Fruit fly (Drosophila melanogaster) whole organism, pupa: ENCODE measurements around the gene CG33282.

Experiments
- CG10348 ChIP-seq: fragments of 200-800 bp; sonication (Bioruptor generic); IDR thresholded peaks from 2 replicates; pipeline ENCODE4 v1.3.6; 2022; ENCODE audit warnings: missing biosample characterization, missing genetic modification characterization
- CG12605 ChIP-seq: fragments of 200-800 bp; sonication (Bioruptor generic); IDR thresholded peaks from 2 replicates; pipeline ENCODE4 v1.3.6; 2022; ENCODE audit warnings: missing biosample characterization, missing genetic modification characterization
- CG13204 ChIP-seq: fragments of 200-800 bp; sonication (Bioruptor generic); optimal IDR thresholded peaks from 2 replicates; lab custom pipeline; 2018; ENCODE audit warnings: missing biosample characterization, mild to moderate bottlenecking, missing genetic modification characterization, moderate library complexity
- CG14655 ChIP-seq: fragments of 200-800 bp; sonication (Bioruptor generic); optimal IDR thresholded peaks from 3 replicates; lab custom pipeline; 2017; ENCODE audit warnings: mild to moderate bottlenecking, missing biosample characterization, missing genetic modification reagents, missing genetic modification characterization
- CG15710 ChIP-seq: fragments of 200-800 bp; sonication (Bioruptor generic); optimal IDR thresholded peaks from 2 replicates; lab custom pipeline; 2018; ENCODE audit warnings: missing biosample characterization, mild to moderate bottlenecking, missing genetic modification characterization, moderate library complexity
- CG17806 ChIP-seq: fragments of 200-800 bp; sonication (Bioruptor generic); optimal IDR thresholded peaks from 2 replicates; lab custom pipeline; 2018; ENCODE audit warnings: missing biosample characterization, mild to moderate bottlenecking, missing genetic modification characterization, moderate library complexity
- CG32121 ChIP-seq: fragments of 200-800 bp; sonication (Bioruptor generic); IDR thresholded peaks from 2 replicates; pipeline ENCODE4 v1.3.6; 2022; ENCODE audit warnings: missing biosample characterization, missing genetic modification characterization
- CG34367 ChIP-seq: fragments of 200-800 bp; sonication (Bioruptor generic); optimal IDR thresholded peaks from 2 replicates; lab custom pipeline; 2018; ENCODE audit warnings: missing biosample characterization, mild to moderate bottlenecking, missing genetic modification characterization
- CG4496 ChIP-seq: fragments of 200-800 bp; sonication (Bioruptor generic); IDR thresholded peaks from 3 replicates; pipeline ENCODE4 v1.3.6; 2022; ENCODE audit warnings: missing biosample characterization, missing genetic modification characterization
- CG8159 ChIP-seq: fragments of 200-800 bp; sonication (Bioruptor generic); optimal IDR thresholded peaks from 3 replicates; lab custom pipeline; 2018; ENCODE audit warnings: missing biosample characterization, mild to moderate bottlenecking, missing genetic modification characterization, moderate library complexity
- CG8301 ChIP-seq: fragments of 200-800 bp; sonication (Bioruptor generic); optimal IDR thresholded peaks from 2 replicates; lab custom pipeline; 2018; ENCODE audit warnings: missing biosample characterization, mild to moderate bottlenecking, missing genetic modification characterization
- CG9948 ChIP-seq: fragments of 200-800 bp; sonication (Bioruptor generic); optimal IDR thresholded peaks from 2 replicates; lab custom pipeline; 2018; ENCODE audit warnings: missing biosample characterization, mild to moderate bottlenecking, missing genetic modification characterization, moderate library complexity
- D1 ChIP-seq: fragments of 200-800 bp; sonication (Bioruptor generic); optimal IDR thresholded peaks from 2 replicates; lab custom pipeline; 2018; ENCODE audit warnings: missing biosample characterization, mild to moderate bottlenecking, missing genetic modification characterization, moderate library complexity
- EcR ChIP-seq: fragments of 200-800 bp; sonication (Bioruptor generic); optimal IDR thresholded peaks from 3 replicates; lab custom pipeline; 2019; ENCODE audit warnings: missing biosample characterization, missing genetic modification characterization, mild to moderate bottlenecking, moderate library complexity, missing genetic modification reagents
- Ets98B ChIP-seq: fragments of 200-800 bp; sonication (Bioruptor generic); IDR thresholded peaks from 2 replicates; pipeline ENCODE4 v1.3.6; 2022; ENCODE audit warnings: missing biosample characterization, missing genetic modification characterization
- Pif1A ChIP-seq: fragments of 200-800 bp; sonication (Bioruptor generic); optimal IDR thresholded peaks from 3 replicates; lab custom pipeline; 2016; ENCODE audit warnings: missing biosample characterization, missing genetic modification characterization
- Pif1B ChIP-seq: fragments of 200-800 bp; sonication (Bioruptor generic); optimal IDR thresholded peaks from 3 replicates; lab custom pipeline; 2016; ENCODE audit warnings: missing biosample characterization, missing genetic modification characterization
- Snoo ChIP-seq: fragments of 200-800 bp; sonication (Bioruptor generic); optimal IDR thresholded peaks from 3 replicates; lab custom pipeline; 2017; ENCODE audit warnings: missing biosample characterization, mild to moderate bottlenecking, missing genetic modification characterization, inconsistent platforms
- fd96Ca ChIP-seq: fragments of 200-800 bp; sonication (Bioruptor generic); IDR thresholded peaks from 3 replicates; pipeline ENCODE4 v1.3.6; 2022; ENCODE audit warnings: missing biosample characterization, missing genetic modification characterization
- gl ChIP-seq: fragments of 200-800 bp; sonication (Bioruptor generic); optimal IDR thresholded peaks from 2 replicates; lab custom pipeline; 2018; ENCODE audit warnings: missing biosample characterization, mild to moderate bottlenecking, missing genetic modification characterization
- rn ChIP-seq: fragments of 200-800 bp; sonication (Bioruptor generic); IDR thresholded peaks from 2 replicates; pipeline ENCODE4 v1.3.6; 2022; ENCODE audit warnings: missing biosample characterization, missing genetic modification characterization

Gene CG33282

DNA sequence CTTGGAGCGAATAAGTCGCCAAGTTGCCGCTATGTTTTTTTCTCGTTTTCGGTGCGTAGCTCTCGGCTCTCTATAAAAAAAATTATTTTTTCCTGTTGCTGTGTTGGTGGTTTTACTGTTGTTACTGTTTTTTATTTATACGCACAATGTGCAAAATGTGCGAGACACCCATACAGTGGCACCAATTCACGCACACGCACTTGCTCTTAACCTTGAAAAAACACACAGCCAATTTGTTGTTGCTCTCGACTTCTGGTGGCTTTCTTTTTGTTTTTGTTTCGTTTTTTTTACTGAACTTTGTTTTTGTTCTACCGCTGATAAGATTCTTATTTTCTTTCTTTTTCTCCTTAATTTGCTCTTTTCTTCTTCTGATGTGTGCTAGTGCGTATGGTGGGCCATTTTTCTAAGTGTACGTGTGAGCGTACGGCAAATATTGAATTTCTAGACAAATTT, 28.5 kb downstream of the CG33282 start:
- TF ChIP-seq rn (GFP tag; lab: Robert Waterston, UW) (no peak), CG8159 (tag; lab: Kevin White, UChicago) (peak; percentile 82), D1 (no peak), Pif1B (peak; percentile 70), CG9948 (tag; lab: Kevin White, UChicago) (peak; percentile 72), CG34367 (tag; lab: Kevin White, UChicago) (peak; percentile 80), Snoo (tag; lab: Kevin White, UChicago) (peak; percentile 20), gl (tag; lab: Kevin White, UChicago) (peak; percentile 91), EcR (GFP tag; lab: Kevin White, UChicago) (peak; percentile 78), CG8301 (tag; lab: Kevin White, UChicago) (peak; percentile 31), CG4496 (GFP tag; lab: Robert Waterston, UW) (peak; percentile 52; the same call in 2 of the 3 replicates), CG17806 (tag; lab: Kevin White, UChicago) (peak; percentile 74), CG12605 (GFP tag; lab: Robert Waterston, UW) (0 out of 2 replicates have a peak, but pooled peaks have one; percentile 54), CG14655 (no peak), CG32121 (GFP tag; lab: Robert Waterston, UW) (peak; percentile 52), CG15710 (tag; lab: Kevin White, UChicago) (peak; percentile 81), CG10348 (GFP tag; lab: Robert Waterston, UW) (no peak), Ets98B (GFP tag; lab: Robert Waterston, UW) (0 out of 2 replicates have a peak, but pooled peaks have one; percentile 22), CG13204 (GFP tag; lab: Kevin White, UChicago) (peak; percentile 96), fd96Ca (0 out of 3 replicates have a peak, but pooled peaks have one; percentile 16), Pif1A (peak; percentile 83)
- TF ChIP-seq, all 21 proteins: peak for 17

dm6 chr2L:3356790-3357696, 29.3 kb downstream of the CG33282 start, which contains the start of gene CG8838:
CG8838 (plus strand) TSS chr2L:3357646.
- TF ChIP-seq CG14655 (no peak), CG8301 (tag; lab: Kevin White, UChicago) (no peak), CG9948 (tag; lab: Kevin White, UChicago) (no peak), CG13204 (GFP tag; lab: Kevin White, UChicago) (no peak), fd96Ca (no peak), EcR (GFP tag; lab: Kevin White, UChicago) (no peak), Ets98B (GFP tag; lab: Robert Waterston, UW) (no peak), CG15710 (tag; lab: Kevin White, UChicago) (no peak), Snoo (tag; lab: Kevin White, UChicago) (no peak), Pif1B (no peak), CG8159 (tag; lab: Kevin White, UChicago) (no peak), D1 (no peak), CG34367 (tag; lab: Kevin White, UChicago) (no peak), Pif1A (no peak), CG10348 (GFP tag; lab: Robert Waterston, UW) (no peak), CG12605 (GFP tag; lab: Robert Waterston, UW) (no peak), CG32121 (GFP tag; lab: Robert Waterston, UW) (no peak), gl (tag; lab: Kevin White, UChicago) (no peak), CG4496 (GFP tag; lab: Robert Waterston, UW) (no peak), CG17806 (tag; lab: Kevin White, UChicago) (no peak)

DNA sequence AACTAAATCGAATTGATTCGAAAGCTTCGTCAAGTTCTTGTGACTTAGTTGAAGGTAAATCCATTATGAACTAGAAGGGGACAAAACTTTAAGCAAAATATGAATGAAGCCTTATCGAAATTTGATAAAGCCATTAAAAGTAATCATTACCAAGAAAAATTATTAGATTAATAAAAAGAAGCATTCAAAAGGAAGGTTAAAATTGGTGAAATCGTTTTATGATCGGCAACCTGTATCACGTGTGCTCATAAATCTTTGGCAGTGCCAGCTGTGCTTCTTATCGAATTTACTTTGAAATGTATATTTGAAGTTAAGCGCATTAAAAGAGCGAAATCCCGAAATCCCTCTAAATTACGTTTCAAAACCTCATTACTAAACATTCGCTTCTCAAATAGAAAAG, 34.1 kb downstream of the CG33282 start:
- TF ChIP-seq Snoo (tag; lab: Kevin White, UChicago) (no peak), CG15710 (tag; lab: Kevin White, UChicago) (no peak), CG10348 (GFP tag; lab: Robert Waterston, UW) (no peak), Pif1B (no peak), fd96Ca (no peak), gl (tag; lab: Kevin White, UChicago) (no peak), CG9948 (tag; lab: Kevin White, UChicago) (no peak), EcR (GFP tag; lab: Kevin White, UChicago) (no peak), CG34367 (tag; lab: Kevin White, UChicago) (no peak), rn (GFP tag; lab: Robert Waterston, UW) (no peak), CG8301 (tag; lab: Kevin White, UChicago) (no peak), CG12605 (GFP tag; lab: Robert Waterston, UW) (no peak), Pif1A (no peak), CG4496 (GFP tag; lab: Robert Waterston, UW) (no peak), Ets98B (GFP tag; lab: Robert Waterston, UW) (no peak), D1 (no peak), CG13204 (GFP tag; lab: Kevin White, UChicago) (no peak), CG17806 (tag; lab: Kevin White, UChicago) (no peak), CG32121 (GFP tag; lab: Robert Waterston, UW) (no peak), CG8159 (tag; lab: Kevin White, UChicago) (no peak)
- TF ChIP-seq, all 21 proteins: peak for 0

DNA sequence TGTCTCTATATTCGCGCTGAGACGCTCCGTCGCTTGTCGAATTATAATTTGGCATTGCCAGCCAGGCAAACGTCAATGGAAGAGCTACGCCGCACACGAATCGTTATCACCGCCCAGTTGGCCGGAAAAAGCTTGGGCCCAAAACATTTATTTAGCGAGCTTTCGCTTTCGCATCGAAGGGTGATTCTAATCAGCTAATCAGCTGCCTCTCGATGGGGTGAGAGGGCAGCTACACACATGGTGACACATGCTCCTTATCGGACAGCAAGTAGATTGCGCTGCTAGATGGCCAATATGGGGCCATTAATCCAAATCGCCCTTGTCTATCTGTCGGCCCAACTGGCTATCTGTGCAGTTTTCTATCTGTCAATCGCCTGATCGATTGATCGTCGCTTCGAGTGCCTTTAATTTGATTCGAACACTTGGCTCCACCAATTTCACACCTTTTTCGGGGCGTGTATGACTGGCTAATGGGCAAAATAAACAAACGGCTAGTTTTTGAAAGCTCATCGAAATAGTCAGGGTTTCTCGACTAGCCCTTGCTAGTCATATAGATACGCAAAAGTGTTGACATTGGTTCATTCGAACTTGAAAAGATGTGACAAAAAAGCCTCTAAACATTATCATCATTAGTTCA, 38.5 kb downstream of the CG33282 start:
- TF ChIP-seq Pif1A, result no peak
- TF ChIP-seq CG34367 (tag; lab: Kevin White, UChicago), result no peak
- no peak for TF ChIP-seq rn (GFP tag; lab: Robert Waterston, UW)
- no peak for TF ChIP-seq Snoo (tag; lab: Kevin White, UChicago)
- TF ChIP-seq Pif1B, result no peak
- TF ChIP-seq D1, result no peak
- TF ChIP-seq CG14655, result no peak
- no peak for TF ChIP-seq fd96Ca
- no peak for TF ChIP-seq Ets98B (GFP tag; lab: Robert Waterston, UW)
- no peak for TF ChIP-seq CG8301 (tag; lab: Kevin White, UChicago)
- no peak for TF ChIP-seq EcR (GFP tag; lab: Kevin White, UChicago)
- no peak for TF ChIP-seq CG10348 (GFP tag; lab: Robert Waterston, UW)
- TF ChIP-seq CG15710 (tag; lab: Kevin White, UChicago), result no peak
- no peak for TF ChIP-seq CG8159 (tag; lab: Kevin White, UChicago)
- TF ChIP-seq CG12605 (GFP tag; lab: Robert Waterston, UW), result no peak
- TF ChIP-seq CG17806 (tag; lab: Kevin White, UChicago), result no peak
- TF ChIP-seq CG4496 (GFP tag; lab: Robert Waterston, UW), result no peak
- no peak for TF ChIP-seq gl (tag; lab: Kevin White, UChicago)
- TF ChIP-seq, all 21 proteins: peak for 0
